Fruit fly (Drosophila melanogaster) whole organism, prepupa: ENCODE results near the gene CG11977.

Experiments used
- Blimp-1 ChIP-seq: fragments of 200-800 bp; sonication (Bioruptor generic); optimal IDR thresholded peaks from 3 replicates; lab custom pipeline; 2017; ENCODE audit warnings: missing biosample characterization, missing genetic modification characterization, mild to moderate bottlenecking, moderate library complexity, missing genetic modification reagents
- CG15336 ChIP-seq: fragments of 200-800 bp; sonication (Bioruptor generic); IDR thresholded peaks from 2 replicates; pipeline ENCODE4 v1.3.6; 2022; ENCODE audit warnings: missing biosample characterization, missing genetic modification characterization
- CG16779 ChIP-seq: fragments of 200-800 bp; sonication (Bioruptor generic); optimal IDR thresholded peaks from 3 replicates; lab custom pipeline; 2017; ENCODE audit warnings: missing biosample characterization, mild to moderate bottlenecking, missing genetic modification characterization
- CG4318 ChIP-seq: fragments of 200-800 bp; sonication (Bioruptor generic); optimal IDR thresholded peaks from 3 replicates; lab custom pipeline; 2017; ENCODE audit warnings: missing biosample characterization, mild to moderate bottlenecking, missing genetic modification characterization
- CG6276 ChIP-seq: fragments of 200-800 bp; sonication (Bioruptor generic); optimal IDR thresholded peaks from 2 replicates; lab custom pipeline; 2017; ENCODE audit warnings: missing biosample characterization, mild to moderate bottlenecking, missing genetic modification characterization
- CG6792 ChIP-seq: fragments of 200-800 bp; sonication (Bioruptor generic); optimal IDR thresholded peaks from 3 replicates; lab custom pipeline; 2016; ENCODE audit warnings: missing biosample characterization, missing genetic modification characterization
- CG9139 ChIP-seq: fragments of 200-800 bp; sonication (Bioruptor generic); optimal IDR thresholded peaks from 3 replicates; lab custom pipeline; 2017; ENCODE audit warnings: missing biosample characterization, mild to moderate bottlenecking, missing genetic modification characterization
- Eip75B ChIP-seq: fragments of 200-800 bp; sonication (Bioruptor generic); optimal IDR thresholded peaks from 3 replicates; lab custom pipeline; 2016; ENCODE audit warnings: missing biosample characterization, missing genetic modification characterization
- Hr39 ChIP-seq: fragments of 200-800 bp; sonication (Bioruptor generic); optimal IDR thresholded peaks from 2 replicates; lab custom pipeline; 2016; ENCODE audit warnings: missing biosample characterization, missing genetic modification characterization
- Lpt ChIP-seq: fragments of 200-800 bp; sonication (Bioruptor generic); optimal IDR thresholded peaks from 3 replicates; lab custom pipeline; 2016; ENCODE audit warnings: missing biosample characterization, missing genetic modification characterization
- Sox14 ChIP-seq: fragments of 200-800 bp; sonication (Bioruptor generic); optimal IDR thresholded peaks from 3 replicates; lab custom pipeline; 2016; ENCODE audit warnings: missing biosample characterization, missing genetic modification characterization
- eg ChIP-seq: fragments of 200-800 bp; sonication (Bioruptor generic); IDR thresholded peaks from 3 replicates; pipeline ENCODE4 v1.3.6; 2022; ENCODE audit warnings: missing biosample characterization, missing genetic modification characterization
- fd59A ChIP-seq: fragments of 200-800 bp; sonication (Bioruptor generic); optimal IDR thresholded peaks from 2 replicates; lab custom pipeline; 2017; ENCODE audit warnings: missing biosample characterization, mild to moderate bottlenecking, missing genetic modification characterization, missing genetic modification reagents
- pdm3 ChIP-seq: fragments of 200-800 bp; sonication (Bioruptor generic); optimal IDR thresholded peaks from 3 replicates; lab custom pipeline; 2016; ENCODE audit warnings: missing biosample characterization, missing genetic modification characterization

DNA sequence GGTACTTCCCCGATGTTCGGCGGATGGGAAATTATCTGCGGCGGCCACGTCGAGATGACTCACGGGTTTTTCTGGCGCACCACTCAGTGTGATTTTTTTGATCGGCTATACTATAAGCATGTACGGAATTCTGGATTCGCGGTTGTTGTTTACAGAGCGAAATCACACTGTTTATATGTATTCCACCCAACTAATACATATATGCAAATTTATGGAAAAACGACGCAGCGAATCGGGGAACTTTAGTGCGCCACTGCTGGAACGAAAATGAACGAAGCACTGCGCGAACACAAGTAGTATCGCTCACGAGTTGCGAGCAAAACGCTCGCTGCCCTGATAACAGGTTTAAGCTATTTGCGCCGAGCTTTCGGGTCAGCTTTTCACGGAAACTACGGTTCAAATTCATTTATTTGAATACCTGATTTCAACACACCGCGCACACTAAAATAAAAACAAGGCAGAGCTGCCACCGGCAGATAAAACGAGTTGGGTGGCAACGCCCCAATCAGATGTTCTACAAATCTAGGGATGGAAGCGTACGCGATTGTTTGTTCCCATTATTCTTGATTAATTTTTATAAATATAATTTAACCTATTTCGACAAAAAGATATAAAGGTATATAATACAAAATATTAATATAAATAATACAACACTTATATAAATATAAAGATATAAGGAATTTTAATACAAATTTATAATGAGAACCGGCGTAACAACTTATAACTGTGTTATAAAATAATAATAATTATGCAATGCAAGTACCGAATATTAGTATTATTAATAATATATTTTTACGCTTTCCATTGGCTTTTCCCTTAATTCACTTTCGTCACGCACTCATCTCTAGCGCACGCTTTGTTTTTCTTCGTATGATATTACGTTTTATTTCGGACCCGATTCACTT lies 50.3 kb downstream of the CG11977 start, which contains the start of gene Rel:
- TF ChIP-seq CG16779 (peak; percentile 67), CG4318 (GFP tag; lab: Kevin White, UChicago) (no peak), Hr39 (peak; percentile 27), CG15336 (GFP tag; lab: Robert Waterston, UW) (no peak), CG9139 (GFP tag; lab: Kevin White, UChicago) (peak; percentile 7), pdm3 (GFP tag; lab: Kevin White, UChicago) (peak; percentile 21), fd59A (GFP tag; lab: Kevin White, UChicago) (peak; percentile 13), Lpt (no peak), Blimp-1 (peak; percentile 72), eg (no peak), CG6276 (GFP tag; lab: Kevin White, UChicago) (no peak), Sox14 (GFP tag; lab: Kevin White, UChicago) (peak; percentile 13), Eip75B (GFP tag; lab: Kevin White, UChicago) (peak; percentile 6), CG6792 (GFP tag; lab: Kevin White, UChicago) (peak; percentile 28)
